Worm (Caenorhabditis elegans) whole organism, young adult: ENCODE data around the gene F58A4.2.

Source experiments
- F39B2.1 ChIP-seq: fragments of 200-800 bp; sonication (Bioruptor generic); IDR thresholded peaks from 2 replicates; pipeline ENCODE4 v1.3.6; 2022; ENCODE audit warnings: missing genetic modification reagents, missing genetic modification characterization, missing compliant biosample characterization
- Y79H2A.3 ChIP-seq: fragments of 200-800 bp; sonication (Bioruptor generic); conservative IDR thresholded peaks from 2 replicates; pipeline ENCODE4 v1.3.6; 2022; ENCODE audit warnings: missing genetic modification reagents, missing genetic modification characterization, missing compliant biosample characterization
- ama-1 ChIP-seq, 3 experiments: fragments of 150-350 bp in 1 of 3; sonication (generic microtip) in 2 of 3; optimal IDR thresholded peaks; 2 replicates each; lab custom pipeline; 2014 to 2018; ENCODE audit warnings: missing biosample characterization in 2 of 3, missing genetic modification characterization in 2 of 3, missing genetic modification reagents in 2 of 3
- die-1 ChIP-seq: sonication (generic microtip); optimal IDR thresholded peaks from 2 replicates; lab custom pipeline; 2016; ENCODE audit warnings: missing genotype, mild to moderate bottlenecking, missing genetic modification characterization, missing compliant biosample characterization
- hmg-1.2 ChIP-seq: fragments of 200-800 bp; sonication (Bioruptor generic); IDR thresholded peaks from 2 replicates; pipeline ENCODE4 v1.3.6; 2022; ENCODE audit warnings: missing genetic modification reagents, missing genetic modification characterization, missing compliant biosample characterization
- lin-35 ChIP-seq, 3 experiments: fragments of 150-350 bp in 2 of 3; sonication (generic microtip) in 1 of 3; optimal IDR thresholded peaks; 2 replicates each; lab custom pipeline; 2014 to 2018; ENCODE audit warnings: missing biosample characterization in 3 of 3, missing genetic modification characterization in 3 of 3, missing genetic modification reagents in 3 of 3
- madf-8 ChIP-seq: fragments of 200-800 bp; sonication (Bioruptor generic); conservative IDR thresholded peaks from 2 replicates; pipeline ENCODE4 v1.3.6; 2022; ENCODE audit warnings: missing genetic modification reagents, missing genetic modification characterization, missing compliant biosample characterization
- mes-4 ChIP-seq: sonication (generic microtip); optimal IDR thresholded peaks from 2 replicates; lab custom pipeline; 2016; ENCODE audit warnings: missing genotype, missing genetic modification characterization, missing compliant biosample characterization
- snpc-1.3 ChIP-seq: sonication (generic microtip); optimal IDR thresholded peaks from 2 replicates; lab custom pipeline; 2017; ENCODE audit warnings: missing genetic modification characterization, mild to moderate bottlenecking, missing compliant biosample characterization, antibody characterized with exemption, moderate library complexity, missing genotype, missing genetic modification reagents; ENCODE audit not compliant: insufficient read depth
- unc-62 ChIP-seq: fragments of 150-350 bp; optimal IDR thresholded peaks from 2 replicates; lab custom pipeline; 2014; ENCODE audit warnings: missing biosample characterization, missing genetic modification reagents, missing genetic modification characterization
- xnd-1 ChIP-seq: sonication (generic microtip); optimal IDR thresholded peaks from 2 replicates; lab custom pipeline; 2016; ENCODE audit warnings: missing genotype, missing genetic modification reagents, missing genetic modification characterization, missing compliant biosample characterization

DNA sequence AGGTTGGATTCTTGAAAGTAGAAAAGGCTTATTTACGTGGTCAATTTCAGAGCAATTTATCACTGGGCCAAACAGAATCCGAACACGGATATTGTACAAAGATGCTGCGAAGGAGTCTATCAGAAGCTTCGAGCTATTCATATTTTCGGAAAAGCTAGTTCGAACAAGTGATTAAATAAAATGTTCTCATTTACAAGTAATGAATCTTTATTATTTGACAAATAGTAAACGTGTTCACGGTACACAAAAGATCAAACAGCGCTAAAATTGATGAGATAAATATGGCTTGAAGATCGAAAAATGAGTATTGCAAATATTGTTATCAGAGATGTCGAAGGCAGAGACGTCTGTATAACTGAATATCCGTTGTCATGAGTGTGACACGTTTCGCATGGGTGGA, 14.6 kb upstream of the F58A4.2 start:
- TF ChIP-seq F39B2.1 (GFP tag; lab: Robert Waterston, UW), result peak; percentile 58; the same call in 1 of the 2 replicates
- no peak for TF ChIP-seq unc-62
- TF ChIP-seq snpc-1.3 (tag; lab: Kevin White, UChicago), result peak; percentile 58
- no peak for TF ChIP-seq lin-35 (GFP tag; optimal IDR thresholded peaks at IDR 0.05; lab: Kevin White, UChicago)
- TF ChIP-seq hmg-1.2 (GFP tag; lab: Robert Waterston, UW), result peak; percentile 44
- TF ChIP-seq mes-4 (tag; lab: Kevin White, UChicago), result no peak
- peak; percentile 54; the same call in 1 of the 2 replicates for TF ChIP-seq madf-8
- TF ChIP-seq die-1 (tag; lab: Kevin White, UChicago), result peak; percentile 43
- no peak for TF ChIP-seq ama-1 (optimal IDR thresholded peaks at IDR 0.05; lab: Kevin White, UChicago)
- TF ChIP-seq ama-1 (GFP tag; optimal IDR thresholded peaks at IDR 0.05; lab: Kevin White, UChicago), result peak in 1 of 2 experiments; percentile 21
- no peak; the same call in 1 of the 2 replicates for TF ChIP-seq Y79H2A.3 (GFP tag; lab: Robert Waterston, UW)
- peak; percentile 21 for TF ChIP-seq xnd-1 (tag; lab: Kevin White, UChicago)
